Worm (Caenorhabditis elegans): ENCODE measurements around the gene tram-1.

The tram-1 gene

ce11 chrIV:10222122-10222589 is 1.1 kb upstream of the tram-1 start, which contains the start of gene C24F3.2:
Gene C24F3.2 (plus strand): TSS chrIV:10222539.
- peak; percentile 88 for TF ChIP-seq mxl-3 (GFP tag; optimal IDR thresholded peaks at IDR 0.05)
- 0 out of 2 replicates have a peak, but pooled peaks have one; percentile 20 for TF ChIP-seq php-3 (GFP tag; IDR thresholded peaks at IDR 0.05)
- TF ChIP-seq nhr-41 (GFP tag; IDR thresholded peaks at IDR 0.05): no peak
- no peak for TF ChIP-seq set-16 (GFP tag; IDR thresholded peaks at IDR 0.05)
- peak; percentile 81 for TF ChIP-seq hlh-11 (tag; optimal IDR thresholded peaks at IDR 0.05)
- peak; percentile 68 for TF ChIP-seq hmg-1.1 (GFP tag; IDR thresholded peaks at IDR 0.05)
- no peak for TF ChIP-seq lin-29 (GFP tag; IDR thresholded peaks at IDR 0.05)
- TF ChIP-seq dmd-6 (GFP tag; IDR thresholded peaks at IDR 0.05): peak; percentile 48; the same call in 1 of the 2 replicates
- TF ChIP-seq mdl-1 (tag; optimal IDR thresholded peaks at IDR 0.05): no peak
- TF ChIP-seq zip-2 (tag; optimal IDR thresholded peaks at IDR 0.05): no peak
- TF ChIP-seq ceh-82 (tag; optimal IDR thresholded peaks at IDR 0.05): no peak
- peak; percentile 52 for TF ChIP-seq rbr-2 (tag; optimal IDR thresholded peaks at IDR 0.05)
- peak; percentile 7 for TF ChIP-seq nhr-6 (tag; optimal IDR thresholded peaks at IDR 0.05)
- TF ChIP-seq lsy-2 (tag; optimal IDR thresholded peaks at IDR 0.05): peak; percentile 79 to 97
- TF ChIP-seq egl-27 (tag; optimal IDR thresholded peaks at IDR 0.05): no peak
- TF ChIP-seq unc-130 (GFP tag; optimal IDR thresholded peaks at IDR 0.05): no peak
- 0 out of 2 replicates have a peak, but pooled peaks have one; percentile 38 for TF ChIP-seq arid-1 (GFP tag; conservative IDR thresholded peaks at IDR 0.05)
- TF ChIP-seq unc-62 (GFP tag; optimal IDR thresholded peaks at IDR 0.05 in 1 of 2): peak in 1 of 2 experiments; percentile 98
- TF ChIP-seq unc-62 (tag; optimal IDR thresholded peaks at IDR 0.05): no peak
- peak in 1 of 2 experiments; percentile 7 for TF ChIP-seq daf-16 (GFP tag; optimal IDR thresholded peaks at IDR 0.05)
- TF ChIP-seq daf-16 (tag; optimal IDR thresholded peaks at IDR 0.05): peak; percentile 45
- TF ChIP-seq hlh-30 (tag; optimal IDR thresholded peaks at IDR 0.05; ENCODE audit: insufficient read depth): peak; percentile 58
- TF ChIP-seq snpc-1.2 (GFP tag; IDR thresholded peaks at IDR 0.05): no peak
- TF ChIP-seq dpl-1 (GFP tag; optimal IDR thresholded peaks at IDR 0.05): peak; percentile 75
- TF ChIP-seq nhr-25 (tag; optimal IDR thresholded peaks at IDR 0.05; ENCODE audit: borderline replicate concordance, insufficient read depth): peak; percentile 58
- TF ChIP-seq nhr-28 (tag; optimal IDR thresholded peaks at IDR 0.05): peak; percentile 57
- TF ChIP-seq aha-1 (tag): peak; percentile 95
- TF ChIP-seq mes-2 (tag; optimal IDR thresholded peaks at IDR 0.05; ENCODE audit: poor library complexity, severe bottlenecking): peak; percentile 57
- no peak for TF ChIP-seq zfp-2 (tag; optimal IDR thresholded peaks at IDR 0.05)
- peak; percentile 36 for TF ChIP-seq nhr-11 (tag; optimal IDR thresholded peaks at IDR 0.05)
- TF ChIP-seq skn-1 (tag; optimal IDR thresholded peaks at IDR 0.05): no peak

ce11 chrIV:10219208-10219607 is 1.9 kb downstream of the tram-1 start, which contains the start of gene qns-1:
Gene qns-1 (minus strand): TSS chrIV:10219308.
- TF ChIP-seq Y105C5A.15 (GFP tag; IDR thresholded peaks at IDR 0.05) (no peak), lin-38 (GFP tag; IDR thresholded peaks at IDR 0.05) (no peak), ctbp-1 (GFP tag; IDR thresholded peaks at IDR 0.05) (no peak), nhr-41 (GFP tag; IDR thresholded peaks at IDR 0.05) (no peak)

DNA sequence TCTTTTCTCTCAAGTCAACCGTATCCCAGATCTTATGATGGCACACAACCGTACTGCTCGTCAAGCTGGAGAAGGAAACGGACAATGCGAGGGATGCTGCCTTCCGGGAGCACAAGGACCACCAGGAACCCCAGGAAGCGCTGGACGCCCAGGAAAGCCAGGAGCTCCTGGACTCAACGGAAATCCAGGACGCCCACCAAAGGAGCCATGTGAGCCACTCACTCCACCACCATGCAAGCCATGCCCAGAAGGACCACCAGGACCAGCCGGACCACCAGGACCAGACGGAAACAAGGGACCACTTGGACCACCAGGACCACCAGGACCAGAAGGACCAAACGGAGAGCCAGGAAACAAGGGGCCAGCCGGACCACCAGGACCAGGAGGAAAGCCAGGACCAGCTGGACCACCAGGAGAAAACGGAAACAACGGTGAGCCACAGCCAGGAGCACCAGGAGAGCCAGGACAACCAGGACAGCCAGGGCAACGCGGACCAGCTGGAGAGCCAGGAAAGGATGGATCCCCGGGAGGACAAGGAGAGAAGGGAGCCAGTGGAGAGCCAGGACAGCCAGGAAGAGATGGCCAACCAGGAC is 4.3 kb downstream of the tram-1 start:
- TF ChIP-seq lin-15B (tag; optimal IDR thresholded peaks at IDR 0.05): no peak
- TF ChIP-seq jun-1 (tag; optimal IDR thresholded peaks at IDR 0.05): no peak
- no peak for TF ChIP-seq F49E8.2 (tag; optimal IDR thresholded peaks at IDR 0.05; ENCODE audit: borderline replicate concordance)
- no peak for TF ChIP-seq daf-8 (GFP tag; IDR thresholded peaks at IDR 0.05)
- no peak for TF ChIP-seq D1046.2 (GFP tag; IDR thresholded peaks at IDR 0.05)
- TF ChIP-seq R02D3.7 (tag; optimal IDR thresholded peaks at IDR 0.05): no peak
- TF ChIP-seq Y48G9A.11 (GFP tag; IDR thresholded peaks at IDR 0.05): 0 out of 2 replicates have a peak, but pooled peaks have one; percentile 36
- peak in 1 of 2 experiments; percentile 80; a peak in 1 of 4 replicates for TF ChIP-seq madf-5 (GFP tag; IDR thresholded peaks at IDR 0.05)
- no peak for TF ChIP-seq dmd-6 (GFP tag; IDR thresholded peaks at IDR 0.05)
- no peak for TF ChIP-seq nhr-77 (tag; optimal IDR thresholded peaks at IDR 0.05)
- peak; percentile 19; the same call in 1 of the 2 replicates for TF ChIP-seq lin-38 (GFP tag; IDR thresholded peaks at IDR 0.05)
- TF ChIP-seq fkh-10 (GFP tag; optimal IDR thresholded peaks at IDR 0.05): no peak
- no peak for TF ChIP-seq F44E2.7 (GFP tag; IDR thresholded peaks at IDR 0.05)
- TF ChIP-seq egl-43 (GFP tag; IDR thresholded peaks at IDR 0.05): no peak; the same call in 1 of the 2 replicates
- TF ChIP-seq mdt-29 (GFP tag; IDR thresholded peaks at IDR 0.05): no peak
- no peak for TF ChIP-seq nhr-102 (tag; optimal IDR thresholded peaks at IDR 0.05)
- no peak for TF ChIP-seq lin-1 (GFP tag; IDR thresholded peaks at IDR 0.05)
- no peak for TF ChIP-seq hlh-11 (tag; optimal IDR thresholded peaks at IDR 0.05)

Data from whole organism, L4 larva.